Worm (Caenorhabditis elegans) whole organism, early embryonic: ENCODE data around the gene H01G02.3.

Experiments
- aly-1 ChIP-seq: sonication (generic microtip); optimal IDR thresholded peaks from 2 replicates; lab custom pipeline; 2016; ENCODE audit warnings: missing genetic modification characterization, missing compliant biosample characterization
- ama-1 ChIP-seq: fragments of 150-350 bp; optimal IDR thresholded peaks from 2 replicates; lab custom pipeline; 2014
- flt-1 ChIP-seq: fragments of 200-800 bp; sonication (Bioruptor generic); IDR thresholded peaks from 2 replicates; pipeline ENCODE4 v1.3.6; 2022; ENCODE audit warnings: missing genetic modification characterization, missing compliant biosample characterization
- hnd-1 ChIP-seq: sonication (generic microtip); optimal IDR thresholded peaks from 2 replicates; lab custom pipeline; 2016; ENCODE audit warnings: missing genetic modification characterization, missing compliant biosample characterization
- pes-1 ChIP-seq: fragments of 200-800 bp; sonication (Bioruptor generic); IDR thresholded peaks from 2 replicates; pipeline ENCODE4 v1.3.6; 2022; ENCODE audit warnings: missing genetic modification reagents, missing genetic modification characterization, missing compliant biosample characterization

DNA sequence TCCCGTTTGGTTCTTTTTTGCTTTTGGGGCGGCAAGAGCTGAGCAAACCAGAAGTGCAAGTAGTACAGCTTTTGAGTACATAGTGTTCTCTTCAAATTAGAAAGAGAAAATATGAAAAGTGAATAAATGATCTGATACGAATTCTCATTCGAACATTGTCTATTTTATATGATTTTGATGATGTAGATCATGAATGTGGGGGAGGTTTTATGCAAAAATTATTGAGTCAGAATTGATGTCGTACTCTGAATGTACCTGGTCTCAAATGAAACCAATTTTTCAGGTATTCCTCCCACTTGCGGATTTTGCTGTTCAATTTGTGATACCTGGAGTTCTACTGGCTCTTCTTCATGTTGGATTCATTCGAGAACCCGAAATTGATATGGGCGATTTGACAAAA is 52.2 kb downstream of the H01G02.3 start, which contains the start of gene K01A6.4:
- TF ChIP-seq aly-1 (tag; lab: Kevin White, UChicago) (no peak), pes-1 (GFP tag; lab: Robert Waterston, UW) (no peak), flt-1 (GFP tag; lab: Robert Waterston, UW) (no peak), ama-1 (lab: Kevin White, UChicago) (no peak), hnd-1 (tag; lab: Kevin White, UChicago) (no peak)
